Fruit fly (Drosophila melanogaster): Measurements from ENCODE around the gene Osi18.
A peak's percentile ranks its signal among the peaks of the same experiment; 100 is the strongest.

Osi18 gene

dm6 chr3R:6351696-6352378 is 21.8 kb downstream of the Osi18 start:
- TF ChIP-seq Myc (optimal IDR thresholded peaks at IDR 0.05) (no peak), ttk (optimal IDR thresholded peaks at IDR 0.05) (no peak), Sin3A (optimal IDR thresholded peaks at IDR 0.05) (no peak), psq (optimal IDR thresholded peaks at IDR 0.05) (no peak), h (optimal IDR thresholded peaks at IDR 0.05) (no peak), insv (optimal IDR thresholded peaks at IDR 0.05) (no peak)

- TF ChIP-seq h (optimal IDR thresholded peaks at IDR 0.05) (no peak), ttk (optimal IDR thresholded peaks at IDR 0.05) (no peak), Myc (optimal IDR thresholded peaks at IDR 0.05) (no peak), insv (optimal IDR thresholded peaks at IDR 0.05) (no peak), Sin3A (optimal IDR thresholded peaks at IDR 0.05) (no peak), psq (optimal IDR thresholded peaks at IDR 0.05) (no peak)
Measured at dm6 chr3R:6352436-6352835, 22.4 kb downstream of the Osi18 start.

- no peak for TF ChIP-seq insv (optimal IDR thresholded peaks at IDR 0.05)
- no peak for TF ChIP-seq h (optimal IDR thresholded peaks at IDR 0.05)
- TF ChIP-seq psq (optimal IDR thresholded peaks at IDR 0.05): no peak
- TF ChIP-seq ttk (optimal IDR thresholded peaks at IDR 0.05): no peak
- TF ChIP-seq Myc (optimal IDR thresholded peaks at IDR 0.05): no peak
- no peak for TF ChIP-seq Sin3A (optimal IDR thresholded peaks at IDR 0.05)
Measured at dm6 chr3R:6352893-6353623, 23.0 kb downstream of the Osi18 start.

- TF ChIP-seq Sin3A (optimal IDR thresholded peaks at IDR 0.05) (no peak), insv (optimal IDR thresholded peaks at IDR 0.05) (no peak), psq (optimal IDR thresholded peaks at IDR 0.05) (no peak), h (optimal IDR thresholded peaks at IDR 0.05) (no peak), Myc (optimal IDR thresholded peaks at IDR 0.05) (no peak), ttk (optimal IDR thresholded peaks at IDR 0.05) (no peak)
Measured at dm6 chr3R:6353624-6354352, 23.7 kb downstream of the Osi18 start.

dm6 chr3R:6354408-6354807 is 24.4 kb downstream of the Osi18 start:
- TF ChIP-seq ttk (optimal IDR thresholded peaks at IDR 0.05) (no peak), h (optimal IDR thresholded peaks at IDR 0.05) (no peak), Myc (optimal IDR thresholded peaks at IDR 0.05) (no peak), Sin3A (optimal IDR thresholded peaks at IDR 0.05) (no peak), psq (optimal IDR thresholded peaks at IDR 0.05) (no peak), insv (optimal IDR thresholded peaks at IDR 0.05) (no peak)

- TF ChIP-seq Sin3A (optimal IDR thresholded peaks at IDR 0.05) (no peak), psq (optimal IDR thresholded peaks at IDR 0.05) (peak; percentile 18), insv (optimal IDR thresholded peaks at IDR 0.05) (no peak), Myc (optimal IDR thresholded peaks at IDR 0.05) (no peak), ttk (optimal IDR thresholded peaks at IDR 0.05) (no peak), h (optimal IDR thresholded peaks at IDR 0.05) (no peak)
Measured at dm6 chr3R:6368100-6368499, 38.1 kb downstream of the Osi18 start, which contains the start of gene CG42724. Gene CG42724, minus strand, starts transcription at chr3R:6368288.

- TF ChIP-seq insv (optimal IDR thresholded peaks at IDR 0.05): no peak
- TF ChIP-seq psq (optimal IDR thresholded peaks at IDR 0.05): no peak
- no peak for TF ChIP-seq ttk (optimal IDR thresholded peaks at IDR 0.05)
- no peak for TF ChIP-seq Sin3A (optimal IDR thresholded peaks at IDR 0.05)
- no peak for TF ChIP-seq Myc (optimal IDR thresholded peaks at IDR 0.05)
- TF ChIP-seq h (optimal IDR thresholded peaks at IDR 0.05): no peak
Measured at dm6 chr3R:6368550-6369238, 38.6 kb downstream of the Osi18 start, which contains the start of gene CG10286. Gene CG10286, plus strand, starts transcription at chr3R:6368965.

- TF ChIP-seq psq (optimal IDR thresholded peaks at IDR 0.05): no peak
- no peak for TF ChIP-seq h (optimal IDR thresholded peaks at IDR 0.05)
- TF ChIP-seq insv (optimal IDR thresholded peaks at IDR 0.05): no peak
- no peak for TF ChIP-seq Myc (optimal IDR thresholded peaks at IDR 0.05)
- TF ChIP-seq Sin3A (optimal IDR thresholded peaks at IDR 0.05): no peak
Measured at dm6 chr3R:6373512-6374306, 43.7 kb downstream of the Osi18 start.

- TF ChIP-seq Myc (optimal IDR thresholded peaks at IDR 0.05) (no peak), psq (optimal IDR thresholded peaks at IDR 0.05) (no peak)
Measured at dm6 chr3R:6374307-6374574, 44.2 kb downstream of the Osi18 start, which contains the start of gene CG42564. Gene CG42564, plus strand, starts transcription at chr3R:6374475.

dm6 chr3R:6375944-6376343 is 45.9 kb downstream of the Osi18 start, which contains the start of gene CRAT:
Gene CRAT, minus strand, starts transcription at chr3R:6376044.
- TF ChIP-seq h (optimal IDR thresholded peaks at IDR 0.05) (no peak), psq (optimal IDR thresholded peaks at IDR 0.05) (no peak), Sin3A (optimal IDR thresholded peaks at IDR 0.05) (no peak), ttk (optimal IDR thresholded peaks at IDR 0.05) (no peak), insv (optimal IDR thresholded peaks at IDR 0.05) (no peak), Myc (optimal IDR thresholded peaks at IDR 0.05) (no peak)

- TF ChIP-seq Sin3A (optimal IDR thresholded peaks at IDR 0.05) (no peak), psq (optimal IDR thresholded peaks at IDR 0.05) (no peak), insv (optimal IDR thresholded peaks at IDR 0.05) (no peak), Myc (optimal IDR thresholded peaks at IDR 0.05) (no peak), h (optimal IDR thresholded peaks at IDR 0.05) (no peak), ttk (optimal IDR thresholded peaks at IDR 0.05) (no peak)
Measured at dm6 chr3R:6377497-6377896, 47.4 kb downstream of the Osi18 start, which contains the start of gene CG42537. Gene CG42537, plus strand, starts transcription at chr3R:6377797.

All from Kc167 (cell line).